Worm (Caenorhabditis elegans): Measurements from ENCODE around the gene T07D4.5.

Gene T07D4.5

DNA sequence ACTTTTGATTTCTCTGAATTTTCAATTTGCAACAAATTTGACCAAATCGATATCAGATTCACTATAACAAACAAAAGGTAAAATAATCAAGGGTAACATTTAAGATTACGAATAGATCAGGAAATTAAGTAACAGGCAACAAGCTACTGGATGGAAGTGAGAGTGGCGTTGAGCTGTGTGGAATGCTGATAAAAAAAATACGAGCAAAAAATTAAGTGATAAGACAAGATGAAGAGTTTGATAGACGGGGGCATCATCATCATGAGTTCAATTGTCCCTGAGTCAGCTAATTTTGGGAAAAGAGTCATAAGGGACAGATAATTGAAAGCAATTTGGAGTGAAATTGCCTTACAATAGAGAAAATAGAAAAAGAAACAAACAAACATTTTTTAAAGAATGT is 17.3 kb downstream of the T07D4.5 start:
- TF ChIP-seq unc-62 (GFP tag; optimal IDR thresholded peaks at IDR 0.05): no peak

DNA sequence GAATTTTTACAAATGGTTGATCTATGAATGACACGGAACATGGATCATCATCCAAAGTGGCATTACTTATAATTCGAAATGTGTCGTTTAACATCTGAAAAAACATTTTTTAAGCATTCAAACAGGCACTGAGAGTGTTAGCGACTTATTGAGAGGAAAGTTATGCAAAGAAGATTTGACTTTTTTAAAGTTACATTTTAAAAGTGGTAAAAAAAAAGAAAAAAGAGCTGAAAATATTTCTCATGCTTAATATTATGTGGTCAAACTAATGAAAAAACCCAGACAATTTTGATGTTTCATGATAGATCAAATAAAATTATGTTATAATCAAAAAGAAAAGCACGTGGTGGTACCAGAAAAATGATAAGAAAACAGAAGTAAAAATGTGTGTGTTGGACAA is 19.1 kb downstream of the T07D4.5 start, which contains the start of gene npr-20:
npr-20 (minus strand) TSS at position 101 of the 400 bp plus-strand sequence.
- no peak for TF ChIP-seq unc-62 (GFP tag; optimal IDR thresholded peaks at IDR 0.05)

DNA sequence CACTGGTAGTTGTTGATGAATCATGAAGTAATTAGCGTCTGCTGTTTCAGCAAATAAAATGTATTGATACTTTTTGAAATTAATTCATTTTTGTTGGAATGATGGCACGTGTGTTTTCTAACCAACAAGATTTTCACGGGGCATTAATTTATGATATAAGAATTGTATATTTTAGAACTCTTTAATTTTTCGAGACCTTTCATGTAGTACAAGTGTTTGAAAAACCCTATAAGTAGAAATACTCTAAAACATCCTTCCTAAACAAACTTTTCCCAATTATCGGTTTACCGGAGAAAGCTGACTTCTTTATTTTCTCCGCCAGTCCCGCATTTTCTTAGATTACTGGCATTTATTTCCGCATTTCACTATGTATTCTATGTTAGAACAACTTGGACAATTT is 24.5 kb downstream of the T07D4.5 start, which contains the start of gene snb-6:
snb-6 (minus strand) TSS at position 101 of the 400 bp plus-strand sequence.
- TF ChIP-seq unc-62 (GFP tag; optimal IDR thresholded peaks at IDR 0.05): no peak

DNA sequence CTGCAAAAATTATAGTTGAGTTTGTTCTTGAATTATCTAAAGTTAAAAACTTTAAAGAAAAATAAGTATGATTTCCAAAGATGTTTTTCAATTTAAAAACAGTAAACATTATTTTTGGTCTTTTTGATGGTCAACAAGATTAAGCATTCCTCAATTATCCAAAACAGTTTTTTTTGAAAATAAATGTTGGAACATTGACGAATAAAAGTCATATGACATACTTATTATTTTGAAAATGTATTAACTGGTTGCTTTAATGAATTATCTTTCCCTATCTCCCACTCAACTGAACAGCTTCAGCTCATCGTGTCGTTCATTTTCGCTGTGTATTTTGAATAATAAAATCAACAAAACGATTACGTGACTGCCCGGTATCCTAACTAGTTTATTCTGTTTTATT is 27.1 kb downstream of the T07D4.5 start:
- TF ChIP-seq unc-62 (GFP tag; optimal IDR thresholded peaks at IDR 0.05): no peak

DNA sequence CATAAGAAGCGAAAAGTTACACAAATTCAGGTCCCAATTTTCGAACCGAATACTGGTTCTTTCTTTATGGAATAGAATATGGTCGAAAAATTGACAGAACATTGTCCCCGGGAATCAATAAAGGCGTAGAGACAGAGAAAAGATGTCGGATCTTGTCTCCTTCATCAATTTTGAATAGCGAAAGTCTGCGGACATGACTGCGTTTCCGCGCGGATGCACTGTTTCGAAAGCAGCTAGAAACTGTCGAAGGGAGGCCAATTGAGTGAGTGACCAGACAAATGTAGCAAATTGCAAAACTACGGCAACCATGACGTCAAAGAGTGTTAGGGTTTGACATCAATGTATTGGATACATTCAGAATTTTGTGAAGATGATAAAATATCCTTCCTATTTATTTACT is 27.6 kb downstream of the T07D4.5 start:
- no peak for TF ChIP-seq unc-62 (GFP tag; optimal IDR thresholded peaks at IDR 0.05)

DNA sequence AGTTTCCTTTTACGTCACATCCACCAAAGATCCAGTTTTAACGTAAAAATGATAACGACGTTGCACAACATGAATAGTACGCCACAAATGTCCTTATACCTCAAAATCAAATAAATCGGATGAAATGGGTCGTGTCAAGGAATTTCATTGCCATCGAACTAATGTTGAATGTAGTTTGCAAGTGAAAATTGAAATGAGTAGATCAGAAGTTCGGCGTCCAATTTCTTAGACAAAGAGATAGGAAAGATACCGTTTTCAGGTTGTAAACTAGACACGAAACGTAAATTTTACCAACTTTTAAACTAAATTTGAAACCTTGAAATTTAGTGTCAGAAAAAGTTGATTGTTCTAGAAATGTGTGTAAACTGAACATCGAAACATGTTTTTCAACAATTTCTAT is 29.3 kb downstream of the T07D4.5 start:
- no peak for TF ChIP-seq unc-62 (GFP tag; optimal IDR thresholded peaks at IDR 0.05)

DNA sequence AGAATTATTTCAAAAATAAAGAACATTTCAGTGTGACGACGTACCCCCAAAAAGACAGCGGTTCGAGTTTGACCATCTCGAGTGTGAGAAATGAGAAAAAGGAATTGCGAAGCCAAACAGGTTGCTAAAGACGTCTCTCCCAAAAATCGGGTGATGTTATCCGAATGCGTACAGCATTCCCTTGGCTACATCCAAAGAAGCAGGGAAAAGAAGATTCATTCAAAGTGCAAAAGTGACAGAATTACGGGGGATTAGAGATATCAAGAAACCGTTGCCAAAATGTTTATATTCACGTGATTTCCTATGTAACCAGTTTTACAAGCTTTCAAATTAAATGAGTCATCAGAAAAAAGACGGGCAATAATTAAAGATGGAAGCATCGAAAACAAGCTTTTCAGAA is 30.2 kb downstream of the T07D4.5 start:
- no peak for TF ChIP-seq unc-62 (GFP tag; optimal IDR thresholded peaks at IDR 0.05)

DNA sequence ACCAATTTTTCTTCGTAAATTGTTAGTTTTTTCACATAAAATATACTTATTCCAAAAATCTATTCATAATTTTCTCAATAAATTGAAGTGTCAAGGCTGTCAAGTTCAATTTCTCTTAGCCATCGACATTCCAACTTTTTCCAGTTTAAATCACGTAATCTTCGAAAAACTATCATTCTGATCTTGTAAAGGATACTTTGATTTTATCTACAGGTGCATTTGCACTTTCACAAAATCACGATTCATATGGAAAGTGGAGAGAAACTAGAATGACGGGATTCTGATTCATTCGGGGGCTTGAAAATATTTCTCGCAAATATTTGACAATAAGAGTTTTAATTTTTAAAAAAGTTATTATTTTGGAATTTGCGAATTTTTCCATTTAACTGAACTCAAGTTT is 30.9 kb downstream of the T07D4.5 start:
- no peak for TF ChIP-seq unc-62 (GFP tag; optimal IDR thresholded peaks at IDR 0.05)

DNA sequence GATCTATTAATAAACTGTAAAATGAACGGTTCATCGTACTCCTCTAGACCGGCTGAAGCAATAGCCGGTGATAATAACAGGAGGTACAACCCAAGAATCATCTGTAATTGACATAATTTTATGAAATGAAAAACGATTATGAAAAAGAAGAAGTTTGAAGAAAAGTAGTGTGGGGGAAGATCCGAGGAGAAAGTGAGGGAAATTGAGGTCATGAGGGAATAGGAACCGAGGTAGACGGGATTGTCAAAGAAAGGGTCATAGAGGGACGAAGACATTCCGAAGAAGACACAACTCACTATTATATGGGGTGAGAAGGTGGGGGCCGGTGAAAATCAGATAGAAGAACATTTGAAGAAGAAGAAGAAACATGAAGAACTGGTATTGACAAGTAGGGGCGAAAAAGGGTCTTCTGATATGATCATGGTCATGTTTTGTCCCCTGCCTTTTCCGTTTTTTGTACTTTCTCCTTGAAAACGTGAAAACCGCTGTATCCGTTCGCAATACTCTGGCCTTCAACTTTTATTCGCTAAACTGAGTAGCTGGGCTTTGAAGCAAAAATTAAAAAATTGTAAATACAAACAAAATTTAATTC is 32.0 kb downstream of the T07D4.5 start, which contains the start of gene oac-46:
oac-46 (minus strand) TSS at position 101 of the 592 bp plus-strand sequence.
- TF ChIP-seq unc-62 (GFP tag; optimal IDR thresholded peaks at IDR 0.05): no peak

DNA sequence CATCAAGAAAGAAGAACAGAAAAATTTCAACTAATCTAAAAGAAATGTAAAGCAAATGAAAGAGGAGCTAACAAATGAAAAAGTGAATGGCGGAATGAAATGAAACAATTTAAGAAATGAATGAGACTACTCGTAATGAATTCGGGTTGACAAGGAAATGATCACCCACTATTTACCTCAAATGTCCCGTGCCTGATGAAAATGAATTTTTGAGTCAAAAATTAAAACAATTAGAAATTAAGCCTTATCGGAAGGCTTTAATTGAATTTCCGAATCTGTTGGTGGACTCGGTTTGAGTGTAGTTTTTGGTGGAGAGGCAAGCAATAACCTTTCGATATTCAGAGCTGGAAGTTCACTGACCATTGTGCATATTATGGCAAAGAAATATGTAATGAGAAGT is 35.1 kb downstream of the T07D4.5 start:
- no peak for TF ChIP-seq unc-62 (GFP tag; optimal IDR thresholded peaks at IDR 0.05)

DNA sequence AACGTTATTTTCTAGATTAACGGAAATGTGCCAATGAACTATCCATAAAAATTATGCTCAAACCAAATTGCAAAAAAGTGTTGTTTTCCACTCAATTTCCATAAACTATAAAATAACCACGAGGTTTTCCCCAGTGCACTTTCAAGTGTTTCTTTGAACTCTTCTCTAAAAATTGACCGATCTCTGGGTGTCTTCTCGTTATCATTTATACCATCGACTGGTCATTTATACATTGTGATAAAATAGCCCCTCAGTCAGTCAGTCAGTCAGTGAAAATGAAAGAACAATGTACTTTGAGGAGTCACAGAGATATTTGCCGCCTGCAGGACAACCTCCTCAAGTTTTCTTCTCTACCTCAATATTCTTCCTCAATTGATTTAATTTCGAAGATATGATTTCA is 38.2 kb downstream of the T07D4.5 start:
- TF ChIP-seq unc-62 (GFP tag; optimal IDR thresholded peaks at IDR 0.05): no peak

DNA sequence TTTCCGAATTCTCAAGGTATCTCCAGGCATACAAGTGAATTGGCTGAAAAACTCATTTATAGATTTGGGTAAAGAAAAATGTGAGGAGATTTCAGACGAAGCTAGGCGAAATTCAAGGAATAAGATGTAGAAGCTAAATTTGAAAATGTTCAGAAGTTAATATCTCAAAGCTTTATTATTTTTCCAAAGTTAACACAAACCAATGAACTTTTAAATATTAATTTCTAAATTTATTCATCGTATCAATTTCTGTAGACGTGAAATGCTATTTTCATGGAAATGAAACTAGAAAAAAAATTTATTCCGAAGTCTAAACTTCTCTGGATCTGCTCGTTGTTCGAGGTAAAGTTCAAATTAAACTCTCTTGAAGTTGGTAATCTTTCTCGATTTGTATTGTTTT is 38.8 kb downstream of the T07D4.5 start, which contains the start of gene agxt-1:
agxt-1 (plus strand) TSS at position 301 of the 400 bp plus-strand sequence.
- no peak for TF ChIP-seq unc-62 (GFP tag; optimal IDR thresholded peaks at IDR 0.05)

DNA sequence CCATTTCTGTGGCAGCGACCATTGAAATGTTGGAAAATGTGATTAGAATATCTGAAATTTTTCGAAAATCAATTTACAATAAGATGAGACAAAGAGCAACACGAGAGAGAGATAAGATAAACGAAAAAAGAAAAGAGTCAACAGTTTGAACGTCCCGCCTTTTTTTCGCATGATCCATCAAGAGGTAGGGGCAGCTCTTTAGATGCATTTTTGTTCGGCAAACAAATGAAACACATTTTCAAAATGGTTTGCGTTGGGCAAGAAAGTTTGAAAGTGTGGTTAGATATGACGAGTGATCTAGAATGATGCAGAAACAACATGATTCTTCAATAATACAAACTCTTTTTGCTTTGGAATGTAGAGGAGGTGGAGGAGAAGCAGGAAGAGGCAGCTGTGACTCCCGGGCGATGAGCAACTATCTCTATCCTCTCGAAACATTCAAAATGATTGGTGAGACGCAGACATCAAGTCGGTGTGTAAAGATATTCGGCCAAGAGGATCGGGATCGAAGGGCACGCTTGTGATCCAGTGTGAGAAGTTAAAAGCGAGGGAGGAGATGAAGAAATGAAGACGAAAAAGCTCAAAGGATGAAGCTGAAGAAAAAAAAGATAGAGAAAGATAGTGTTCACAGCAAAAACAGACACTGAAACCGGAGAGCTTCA is 39.5 kb downstream of the T07D4.5 start, which contains the start of gene F46C5.6:
F46C5.6 (minus strand) TSS at position 51 of the 662 bp plus-strand sequence.
- TF ChIP-seq unc-62 (GFP tag; optimal IDR thresholded peaks at IDR 0.05): no peak

DNA sequence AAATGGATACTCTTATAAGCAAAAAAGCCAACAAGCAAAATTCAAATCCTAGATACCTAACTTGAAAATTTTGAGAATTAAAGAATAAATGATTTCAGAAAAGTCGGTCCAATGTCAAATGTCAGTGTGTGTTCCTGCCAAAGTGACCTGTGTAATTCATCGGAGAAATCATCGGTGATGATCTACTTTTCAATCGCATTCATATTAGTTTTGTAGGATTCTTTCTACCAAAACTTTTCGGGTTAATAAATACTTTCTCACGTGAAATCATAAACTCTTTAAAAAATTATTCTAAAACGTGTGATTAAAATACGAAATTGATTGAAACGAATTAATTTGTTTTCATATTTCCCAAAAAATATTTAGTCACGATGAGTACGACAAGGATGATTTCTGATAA is 45.1 kb downstream of the T07D4.5 start, which contains the start of gene F46C5.7:
F46C5.7 (plus strand) TSS at position 301 of the 400 bp plus-strand sequence.
- no peak for TF ChIP-seq unc-62 (GFP tag; optimal IDR thresholded peaks at IDR 0.05)

DNA sequence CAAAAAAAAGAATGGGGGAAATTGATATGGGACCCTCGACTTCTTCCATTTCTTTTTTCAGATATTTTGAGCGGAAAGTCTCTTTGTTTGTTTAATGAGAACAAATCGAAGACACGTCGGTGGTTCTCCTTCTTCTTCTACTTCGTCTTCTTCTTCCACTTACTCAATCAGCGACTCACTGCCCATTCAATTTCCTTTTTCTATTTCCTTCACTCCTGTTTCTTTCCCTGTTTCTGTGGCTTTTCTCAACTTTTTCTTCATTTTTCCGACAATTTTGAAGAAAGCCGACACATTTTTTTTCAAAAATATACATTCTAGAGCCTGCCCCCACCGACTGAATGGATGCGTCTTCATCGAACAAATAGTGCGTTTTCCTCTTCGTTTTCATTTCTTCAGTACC is 48.3 kb downstream of the T07D4.5 start, which contains the start of gene F46C5.4:
F46C5.4 (plus strand) TSS at position 222 of the 400 bp plus-strand sequence.
- TF ChIP-seq unc-62 (GFP tag; optimal IDR thresholded peaks at IDR 0.05): no peak

Measured in whole organism, dauer.